Worm (Caenorhabditis elegans) whole organism, mixed stage, embryonic: ENCODE data around the gene tut-1.

Experiments used
- elt-1 ChIP-seq: sonication (generic microtip); optimal IDR thresholded peaks from 2 replicates; lab custom pipeline; 2017; ENCODE audit warnings: missing genetic modification characterization, mild to moderate bottlenecking, missing compliant biosample characterization, antibody characterized with exemption, moderate library complexity, borderline replicate concordance; ENCODE audit not compliant: insufficient read depth
- flh-1 ChIP-seq: fragments of 200-800 bp; sonication (Bioruptor generic); optimal IDR thresholded peaks from 2 replicates; lab custom pipeline; 2018; ENCODE audit warnings: mild to moderate bottlenecking, missing genetic modification characterization, moderate library complexity, missing compliant biosample characterization
- mls-2 ChIP-seq: sonication (generic microtip); optimal IDR thresholded peaks from 2 replicates; lab custom pipeline; 2016; ENCODE audit warnings: mild to moderate bottlenecking, missing genetic modification characterization, moderate library complexity, missing compliant biosample characterization
- nhr-2 ChIP-seq: fragments of 150-350 bp; optimal IDR thresholded peaks from 2 replicates; lab custom pipeline; 2014; ENCODE audit warnings: missing biosample characterization, missing genetic modification characterization
- unc-62 ChIP-seq: fragments of 150-350 bp; optimal IDR thresholded peaks from 2 replicates; lab custom pipeline; 2014; ENCODE audit warnings: missing biosample characterization, missing genetic modification reagents, missing genetic modification characterization

ce11 chrIV:158662-159061, 37.2 kb upstream of the tut-1 start, which contains the start of gene Y38C1AA.7:
- no peak for TF ChIP-seq unc-62
- no peak for TF ChIP-seq nhr-2 (tag; lab: Kevin White, UChicago)
- TF ChIP-seq mls-2 (tag; lab: Kevin White, UChicago): no peak
- no peak for TF ChIP-seq elt-1 (tag; lab: Kevin White, UChicago)
- no peak for TF ChIP-seq flh-1 (GFP tag; lab: Kevin White, UChicago)
